Worm (Caenorhabditis elegans) whole organism, L2 larva: ENCODE measurements around the gene F08F8.10.

ENCODE experiments used
- aly-2 ChIP-seq: fragments of 150-350 bp; optimal IDR thresholded peaks from 2 replicates; lab custom pipeline; 2014; ENCODE audit warnings: missing biosample characterization, missing genetic modification characterization
- ama-1 ChIP-seq: fragments of 150-350 bp; optimal IDR thresholded peaks from 2 replicates; lab custom pipeline; 2018; ENCODE audit warnings: inconsistent platforms
- ceh-82 ChIP-seq: fragments of 150-350 bp; optimal IDR thresholded peaks from 2 replicates; lab custom pipeline; 2014; ENCODE audit warnings: missing biosample characterization, missing genetic modification characterization
- mdl-1 ChIP-seq, 2 experiments: fragments of 150-350 bp in 1 of 2; sonication (generic microtip) in 1 of 2; optimal IDR thresholded peaks; 2 replicates each; lab custom pipeline; 2017; ENCODE audit warnings: missing biosample characterization in 2 of 2, missing genetic modification characterization in 2 of 2
- nhr-10 ChIP-seq: sonication (generic microtip); optimal IDR thresholded peaks from 2 replicates; lab custom pipeline; 2017; ENCODE audit warnings: missing biosample characterization, missing genetic modification characterization
- nhr-11 ChIP-seq: fragments of 150-350 bp; optimal IDR thresholded peaks from 2 replicates; lab custom pipeline; 2014; ENCODE audit warnings: missing biosample characterization, missing genetic modification characterization
- nhr-21 ChIP-seq: fragments of 150-350 bp; optimal IDR thresholded peaks from 2 replicates; lab custom pipeline; 2014; ENCODE audit warnings: missing biosample characterization, missing genetic modification characterization
- nhr-77 ChIP-seq: fragments of 150-350 bp; optimal IDR thresholded peaks from 2 replicates; lab custom pipeline; 2014; ENCODE audit warnings: missing biosample characterization, missing genetic modification characterization

- no peak for TF ChIP-seq ceh-82
- TF ChIP-seq ama-1 (lab: Kevin White, UChicago), result no peak
- TF ChIP-seq mdl-1 (tag; optimal IDR thresholded peaks at IDR 0.05; lab: Kevin White, UChicago), result no peak
- TF ChIP-seq nhr-11 (tag; lab: Kevin White, UChicago), result no peak
- no peak for TF ChIP-seq nhr-21 (tag; lab: Kevin White, UChicago)
- no peak for TF ChIP-seq nhr-77 (tag; lab: Kevin White, UChicago)
- TF ChIP-seq aly-2, result no peak
- no peak for TF ChIP-seq nhr-10 (tag; lab: Kevin White, UChicago)
Measured at ce11 chrIII:7314927-7315547, 42.2 kb downstream of the F08F8.10 start, which contains the start of gene nspg-6.
